Worm (Caenorhabditis elegans) whole organism, L2 larva: ENCODE results near the gene M03F8.1.

ENCODE experiments used
- R02D3.7 ChIP-seq: fragments of 150-350 bp; optimal IDR thresholded peaks from 2 replicates; lab custom pipeline; 2014; ENCODE audit warnings: missing biosample characterization, missing genetic modification characterization
- aly-2 ChIP-seq: fragments of 150-350 bp; optimal IDR thresholded peaks from 2 replicates; lab custom pipeline; 2014; ENCODE audit warnings: missing biosample characterization, missing genetic modification characterization
- elt-1 ChIP-seq: fragments of 150-350 bp; optimal IDR thresholded peaks from 2 replicates; lab custom pipeline; 2014; ENCODE audit warnings: missing biosample characterization, missing genetic modification characterization
- lin-39 ChIP-seq: fragments of 150-350 bp; optimal IDR thresholded peaks from 2 replicates; lab custom pipeline; 2014; ENCODE audit warnings: missing biosample characterization, missing genetic modification reagents, missing genetic modification characterization
- nhr-10 ChIP-seq: sonication (generic microtip); optimal IDR thresholded peaks from 2 replicates; lab custom pipeline; 2017; ENCODE audit warnings: missing biosample characterization, missing genetic modification characterization
- nhr-12 ChIP-seq: fragments of 150-350 bp; optimal IDR thresholded peaks from 2 replicates; lab custom pipeline; 2014; ENCODE audit warnings: missing biosample characterization, missing genetic modification characterization
- skn-1 ChIP-seq: sonication (generic microtip); optimal IDR thresholded peaks from 2 replicates; lab custom pipeline; 2017; ENCODE audit warnings: missing biosample characterization, missing genetic modification characterization
- snpc-4 ChIP-seq: fragments of 150-350 bp; optimal IDR thresholded peaks from 2 replicates; lab custom pipeline; 2014; ENCODE audit warnings: missing biosample characterization, missing genetic modification characterization
- unc-62 ChIP-seq: fragments of 150-350 bp; optimal IDR thresholded peaks from 2 replicates; lab custom pipeline; 2014; ENCODE audit warnings: missing biosample characterization, missing genetic modification reagents, missing genetic modification characterization
- ztf-1 ChIP-seq: fragments of 200-800 bp; sonication (Bioruptor generic); conservative IDR thresholded peaks from 2 replicates; pipeline ENCODE4 v1.3.6; 2022; ENCODE audit warnings: missing genetic modification characterization, missing compliant biosample characterization

- TF ChIP-seq ztf-1 (GFP tag; lab: Robert Waterston, UW) (no peak), skn-1 (tag; lab: Kevin White, UChicago) (no peak), aly-2 (tag; lab: Kevin White, UChicago) (no peak), unc-62 (no peak), nhr-12 (tag; lab: Kevin White, UChicago) (no peak), R02D3.7 (tag; lab: Kevin White, UChicago) (no peak), elt-1 (no peak), snpc-4 (tag; lab: Kevin White, UChicago) (no peak), lin-39 (tag; lab: Kevin White, UChicago) (no peak), nhr-10 (tag; lab: Kevin White, UChicago) (no peak)
Measured at ce11 chrV:5921761-5922160, 29.5 kb upstream of the M03F8.1 start.
